Fruit fly (Drosophila melanogaster): ENCODE results near the gene Nepl13.

Gene Nepl13

DNA sequence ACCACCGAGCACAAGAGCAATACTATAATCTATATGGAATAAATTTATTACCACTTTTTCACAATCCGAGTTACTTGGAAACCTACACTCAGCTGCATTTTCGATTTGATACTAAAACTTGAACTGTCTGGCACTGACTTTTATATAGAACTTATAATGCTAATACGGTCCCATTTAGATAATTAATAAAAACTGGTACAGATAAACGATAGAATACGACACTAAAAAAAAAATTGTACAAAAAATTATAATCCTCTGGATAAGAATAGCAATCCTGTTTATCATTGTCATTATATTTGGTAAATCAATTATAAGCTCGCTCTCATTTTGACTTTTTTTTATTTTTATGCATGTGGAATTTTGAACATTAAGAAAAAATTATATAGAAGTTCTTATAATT, 9.3 kb upstream of the Nepl13 start, which contains the start of gene CG43093:
TSS of gene CG43093 (minus strand) at position 101 of the 400 bp plus-strand sequence.
- no peak for TF ChIP-seq Ets21C (GFP tag; optimal IDR thresholded peaks at IDR 0.05)

DNA sequence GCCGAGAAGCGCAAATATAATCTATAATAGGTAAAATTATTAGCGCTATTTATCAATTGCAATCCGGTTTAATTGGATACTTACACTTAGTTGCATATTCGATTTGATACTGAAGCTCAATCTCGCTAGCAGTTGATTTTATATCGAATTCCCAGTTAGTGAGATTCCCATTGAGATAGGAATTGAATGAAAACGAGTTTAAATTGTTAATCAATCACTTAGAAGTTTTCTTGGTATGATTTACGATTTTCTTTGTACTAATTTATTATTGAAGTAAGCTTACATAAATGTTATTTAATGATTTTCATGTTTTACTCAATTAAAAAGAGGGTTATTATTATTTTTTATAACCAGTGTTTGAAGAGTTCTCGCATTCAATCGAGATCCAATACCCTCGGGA, 8.7 kb upstream of the Nepl13 start, which contains the start of gene CG43092:
TSS of gene CG43092 (minus strand) at position 101 of the 400 bp plus-strand sequence.
- TF ChIP-seq CG34406 (GFP tag; optimal IDR thresholded peaks at IDR 0.05) (no peak), fd59A (GFP tag; optimal IDR thresholded peaks at IDR 0.05) (no peak), topi (GFP tag; optimal IDR thresholded peaks at IDR 0.05) (no peak), Lpt (GFP tag; optimal IDR thresholded peaks at IDR 0.05) (no peak), CG6808 (GFP tag; optimal IDR thresholded peaks at IDR 0.05) (no peak), Gug (GFP tag; IDR thresholded peaks at IDR 0.05) (no peak), ss (GFP tag; optimal IDR thresholded peaks at IDR 0.05) (no peak), CG10669 (GFP tag; optimal IDR thresholded peaks at IDR 0.05) (no peak), Sox14 (GFP tag; optimal IDR thresholded peaks at IDR 0.05) (no peak), Hr4 (GFP tag; optimal IDR thresholded peaks at IDR 0.05) (no peak), fkh (GFP tag; optimal IDR thresholded peaks at IDR 0.05) (no peak), Eip93F (GFP tag; optimal IDR thresholded peaks at IDR 0.05) (no peak), lz (GFP tag; optimal IDR thresholded peaks at IDR 0.05) (no peak), CG6854 (GFP tag; optimal IDR thresholded peaks at IDR 0.05) (no peak), CG7368 (GFP tag; optimal IDR thresholded peaks at IDR 0.05) (no peak), net (GFP tag; optimal IDR thresholded peaks at IDR 0.05) (no peak), CG31627 (GFP tag; optimal IDR thresholded peaks at IDR 0.05) (no peak), Met (GFP tag; optimal IDR thresholded peaks at IDR 0.05) (no peak)

DNA sequence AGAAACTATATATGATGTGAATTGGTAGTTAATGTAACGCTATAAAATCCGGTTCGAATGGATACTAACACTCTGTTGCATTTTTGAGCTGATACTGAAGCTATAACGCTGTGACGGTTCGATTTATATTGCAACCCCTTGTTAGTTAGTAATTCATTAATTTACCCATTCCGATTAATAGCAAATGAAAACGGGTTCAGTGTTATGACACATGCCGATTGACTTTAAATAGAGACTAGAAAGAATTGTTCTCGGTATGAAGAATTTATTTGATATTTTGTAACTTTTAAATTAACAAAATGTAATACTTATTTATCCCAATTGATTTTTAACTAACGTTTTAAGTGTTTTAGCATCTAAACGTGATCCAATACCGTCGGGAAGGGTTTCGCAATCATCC, 7.8 kb upstream of the Nepl13 start, which contains the start of gene CG43091:
TSS of gene CG43091 (minus strand) at position 101 of the 400 bp plus-strand sequence.
- no peak for TF ChIP-seq CG4318 (GFP tag; optimal IDR thresholded peaks at IDR 0.05)
- TF ChIP-seq acj6 (GFP tag; optimal IDR thresholded peaks at IDR 0.05) = no peak
- TF ChIP-seq Ets96B (tag; optimal IDR thresholded peaks at IDR 0.05) = no peak
- TF ChIP-seq CG1621 (tag; optimal IDR thresholded peaks at IDR 0.05) = no peak
- TF ChIP-seq cyc (GFP tag; optimal IDR thresholded peaks at IDR 0.05) = no peak
- TF ChIP-seq Hr4 (GFP tag; optimal IDR thresholded peaks at IDR 0.05) = no peak
- TF ChIP-seq Eip75B (GFP tag; optimal IDR thresholded peaks at IDR 0.05) = no peak
- no peak for TF ChIP-seq dac (GFP tag; optimal IDR thresholded peaks at IDR 0.05)
- TF ChIP-seq CG8319 (GFP tag; optimal IDR thresholded peaks at IDR 0.05) = no peak
- no peak for TF ChIP-seq CG6792 (GFP tag; optimal IDR thresholded peaks at IDR 0.05)
- no peak for TF ChIP-seq CG15336 (GFP tag; IDR thresholded peaks at IDR 0.05)
- no peak for TF ChIP-seq Gug (GFP tag; IDR thresholded peaks at IDR 0.05)
- no peak for TF ChIP-seq salr (GFP tag; optimal IDR thresholded peaks at IDR 0.05)
- no peak for TF ChIP-seq achi (GFP tag; optimal IDR thresholded peaks at IDR 0.05)
- TF ChIP-seq Eip93F (GFP tag; optimal IDR thresholded peaks at IDR 0.05) = no peak
- no peak for TF ChIP-seq Hr38 (GFP tag; optimal IDR thresholded peaks at IDR 0.05)
- no peak for TF ChIP-seq lz (GFP tag; optimal IDR thresholded peaks at IDR 0.05)

DNA sequence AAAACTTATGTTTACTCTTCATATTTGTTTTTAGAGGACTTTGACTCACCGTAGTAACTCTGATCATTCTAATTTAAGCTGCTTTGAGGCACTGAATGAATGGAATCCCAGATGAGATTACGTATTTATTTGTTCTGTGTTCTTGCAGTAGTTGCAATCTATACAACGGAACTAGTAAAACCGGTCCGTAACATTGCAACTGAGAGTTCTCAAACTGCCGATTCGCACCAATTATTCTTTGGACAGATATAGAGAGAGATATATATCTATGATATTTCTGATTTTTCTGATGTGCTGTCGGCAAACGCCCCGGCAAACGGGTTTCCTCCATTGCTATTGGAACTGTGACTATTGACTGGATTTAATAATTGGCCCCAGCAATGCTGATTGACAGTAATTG, 6.7 kb upstream of the Nepl13 start, which contains the start of gene CG13841:
TSS of gene CG13841 (minus strand) at position 101 of the 400 bp plus-strand sequence.
- TF ChIP-seq CG8119 (GFP tag; IDR thresholded peaks at IDR 0.05) (no peak), Sox15 (GFP tag; optimal IDR thresholded peaks at IDR 0.05) (no peak), Ets21C (GFP tag; optimal IDR thresholded peaks at IDR 0.05) (no peak), pdm3 (GFP tag; optimal IDR thresholded peaks at IDR 0.05) (no peak), CG6808 (GFP tag; optimal IDR thresholded peaks at IDR 0.05) (no peak), Hr39 (GFP tag; optimal IDR thresholded peaks at IDR 0.05) (no peak), CG8632 (GFP tag; optimal IDR thresholded peaks at IDR 0.05) (no peak), Lpt (GFP tag; optimal IDR thresholded peaks at IDR 0.05) (no peak), CG32006 (GFP tag; optimal IDR thresholded peaks at IDR 0.05) (no peak), spab (GFP tag; optimal IDR thresholded peaks at IDR 0.05) (no peak), OdsH (GFP tag; optimal IDR thresholded peaks at IDR 0.05) (no peak), CG31627 (GFP tag; optimal IDR thresholded peaks at IDR 0.05) (no peak), salr (GFP tag; optimal IDR thresholded peaks at IDR 0.05) (no peak), Eip93F (GFP tag; optimal IDR thresholded peaks at IDR 0.05) (no peak), Hr4 (GFP tag; optimal IDR thresholded peaks at IDR 0.05) (no peak), CG1621 (tag; optimal IDR thresholded peaks at IDR 0.05) (no peak), cyc (GFP tag; optimal IDR thresholded peaks at IDR 0.05) (no peak)

Data from whole organism, prepupa.